Fruit fly (Drosophila melanogaster) whole organism, embryonic: ENCODE results near the gene osy.

Experiments used
- Atf3 ChIP-seq: fragments of 200-800 bp; sonication (Bioruptor generic); optimal IDR thresholded peaks from 3 replicates; lab custom pipeline; 2016; ENCODE audit warnings: missing biosample characterization, missing genetic modification characterization
- CG10366 ChIP-seq: fragments of 200-800 bp; sonication (Bioruptor generic); IDR thresholded peaks from 2 replicates; pipeline ENCODE4 v1.3.6; 2022; ENCODE audit warnings: missing biosample characterization, missing genetic modification characterization
- CG10431 ChIP-seq: fragments of 200-800 bp; sonication (Bioruptor generic); optimal IDR thresholded peaks from 3 replicates; lab custom pipeline; 2018; ENCODE audit warnings: missing biosample characterization, mild to moderate bottlenecking, missing genetic modification characterization
- CG10565 ChIP-seq: fragments of 200-800 bp; sonication (Bioruptor generic); optimal IDR thresholded peaks from 3 replicates; lab custom pipeline; 2016; ENCODE audit warnings: missing biosample characterization, mild to moderate bottlenecking, missing genetic modification characterization
- CG1233 ChIP-seq: fragments of 200-800 bp; sonication (Bioruptor generic); optimal IDR thresholded peaks from 4 replicates; lab custom pipeline; 2018; ENCODE audit warnings: missing biosample characterization, mild to moderate bottlenecking, missing genetic modification characterization
- CG12769 ChIP-seq: fragments of 200-800 bp; sonication (Bioruptor generic); optimal IDR thresholded peaks from 2 replicates; lab custom pipeline; 2019; ENCODE audit warnings: missing biosample characterization, mild to moderate bottlenecking, missing genetic modification characterization, moderate library complexity
- CG13424 ChIP-seq: fragments of 200-800 bp; sonication (Bioruptor generic); optimal IDR thresholded peaks from 2 replicates; lab custom pipeline; 2019; ENCODE audit warnings: missing biosample characterization, mild to moderate bottlenecking, missing genetic modification characterization, moderate library complexity
- CG13894 ChIP-seq: fragments of 200-800 bp; sonication (Bioruptor generic); optimal IDR thresholded peaks from 3 replicates; lab custom pipeline; 2018; ENCODE audit warnings: missing biosample characterization, mild to moderate bottlenecking, missing genetic modification characterization, moderate library complexity
- CG16863 ChIP-seq: fragments of 200-800 bp; sonication (Bioruptor generic); optimal IDR thresholded peaks from 3 replicates; lab custom pipeline; 2016; ENCODE audit warnings: missing biosample characterization, missing genetic modification characterization
- CG2120 ChIP-seq: fragments of 200-800 bp; sonication (Bioruptor generic); optimal IDR thresholded peaks from 3 replicates; lab custom pipeline; 2016; ENCODE audit warnings: missing biosample characterization, missing genetic modification characterization
- CG2889 ChIP-seq: fragments of 200-800 bp; sonication (Bioruptor generic); IDR thresholded peaks from 3 replicates; pipeline ENCODE4 v1.3.6; 2022; ENCODE audit warnings: missing biosample characterization, missing genetic modification characterization
- CG32532 ChIP-seq: fragments of 200-800 bp; sonication (Bioruptor generic); IDR thresholded peaks from 2 replicates; pipeline ENCODE4 v1.3.6; 2022; ENCODE audit warnings: missing biosample characterization, missing genetic modification characterization
- CG6813 ChIP-seq: fragments of 200-800 bp; sonication (Bioruptor generic); optimal IDR thresholded peaks from 2 replicates; lab custom pipeline; 2017; ENCODE audit warnings: missing biosample characterization, missing genetic modification characterization, mild to moderate bottlenecking, moderate library complexity, missing genetic modification reagents
- CG9215 ChIP-seq: fragments of 200-800 bp; sonication (Bioruptor generic); IDR thresholded peaks from 2 replicates; pipeline ENCODE4 v1.3.6; 2022; ENCODE audit warnings: missing biosample characterization, missing genetic modification characterization
- CG9727 ChIP-seq: fragments of 200-800 bp; sonication (Bioruptor generic); optimal IDR thresholded peaks from 3 replicates; lab custom pipeline; 2017; ENCODE audit warnings: missing biosample characterization, mild to moderate bottlenecking, missing genetic modification characterization
- CG9932 ChIP-seq: fragments of 200-800 bp; sonication (Bioruptor generic); IDR thresholded peaks from 2 replicates; pipeline ENCODE4 v1.3.6; 2022; ENCODE audit warnings: missing biosample characterization, missing genetic modification characterization
- Dad ChIP-seq: fragments of 200-800 bp; sonication (Bioruptor generic); optimal IDR thresholded peaks from 3 replicates; lab custom pipeline; 2016; ENCODE audit warnings: missing biosample characterization, missing genetic modification characterization
- Deaf1 ChIP-seq: fragments of 200-800 bp; optimal IDR thresholded peaks from 3 replicates; lab custom pipeline; 2019; ENCODE audit warnings: missing biosample characterization, mild to moderate bottlenecking, missing genetic modification characterization, moderate library complexity
- Dek ChIP-seq: fragments of 200-800 bp; sonication (Bioruptor generic); optimal IDR thresholded peaks from 3 replicates; lab custom pipeline; 2019; ENCODE audit warnings: missing biosample characterization, mild to moderate bottlenecking, missing genetic modification characterization, moderate library complexity
- Doc2 ChIP-seq: fragments of 200-800 bp; sonication (Bioruptor generic); IDR thresholded peaks from 2 replicates; pipeline ENCODE4 v1.3.6; 2022; ENCODE audit warnings: missing biosample characterization, missing genetic modification characterization
- Doc3 ChIP-seq: fragments of 200-800 bp; sonication (Bioruptor generic); IDR thresholded peaks from 3 replicates; pipeline ENCODE4 v1.3.6; 2022; ENCODE audit warnings: missing biosample characterization, missing genetic modification characterization; ENCODE audit not compliant: partially characterized antibody
- Drgx ChIP-seq: fragments of 200-800 bp; sonication (Bioruptor generic); IDR thresholded peaks from 2 replicates; pipeline ENCODE4 v1.3.6; 2022; ENCODE audit warnings: missing biosample characterization, missing genetic modification characterization
- Eip74EF ChIP-seq, 2 experiments: fragments of 200-800 bp in 1 of 2; fragments of >200 bp in 1 of 2; sonication (Bioruptor generic) in 1 of 2; optimal IDR thresholded peaks; 2 replicates each; lab custom pipeline; 2017 to 2019; ENCODE audit warnings: missing biosample characterization in 2 of 2, missing genetic modification characterization in 2 of 2, mild to moderate bottlenecking in 1 of 2, moderate library complexity in 1 of 2
- H2.0 ChIP-seq: fragments of 200-800 bp; sonication (Bioruptor generic); IDR thresholded peaks from 2 replicates; pipeline ENCODE4 v1.3.6; 2022; ENCODE audit warnings: missing biosample characterization, missing genetic modification characterization
- HHEX ChIP-seq: fragments of 200-800 bp; sonication (Bioruptor generic); optimal IDR thresholded peaks from 3 replicates; lab custom pipeline; 2017; ENCODE audit warnings: missing biosample characterization, mild to moderate bottlenecking, missing genetic modification characterization, missing genetic modification reagents
- Hsf ChIP-seq: fragments of 200-800 bp; sonication (Bioruptor generic); optimal IDR thresholded peaks from 3 replicates; lab custom pipeline; 2016; ENCODE audit warnings: missing biosample characterization, missing genetic modification characterization
- Med ChIP-seq: fragments of 200-800 bp; sonication (Bioruptor generic); peaks from one replicate; lab custom pipeline; 2016; ENCODE audit warnings: missing biosample characterization, missing genetic modification characterization, mild to moderate bottlenecking, inconsistent platforms, moderate library complexity
- Ptx1 ChIP-seq: fragments of 200-800 bp; sonication (Bioruptor generic); IDR thresholded peaks from 2 replicates; pipeline ENCODE4 v1.3.6; 2022; ENCODE audit warnings: missing biosample characterization, missing genetic modification characterization
- abd-A ChIP-seq: fragments of 200-800 bp; sonication (Bioruptor generic); optimal IDR thresholded peaks from 3 replicates; lab custom pipeline; 2019; ENCODE audit warnings: missing biosample characterization, mild to moderate bottlenecking, missing genetic modification characterization, moderate library complexity
- amos ChIP-seq: fragments of 200-800 bp; sonication (Bioruptor generic); IDR thresholded peaks from 2 replicates; pipeline ENCODE4 v1.3.6; 2022; ENCODE audit warnings: missing biosample characterization, missing genetic modification characterization; ENCODE audit not compliant: partially characterized antibody
- aop ChIP-seq: fragments of 200-800 bp; sonication (Bioruptor generic); IDR thresholded peaks from 2 replicates; pipeline ENCODE4 v1.3.6; 2022; ENCODE audit warnings: missing biosample characterization, missing genetic modification characterization
- bbx ChIP-seq: fragments of 200-800 bp; sonication (Bioruptor generic); IDR thresholded peaks from 2 replicates; pipeline ENCODE4 v1.3.6; 2022; ENCODE audit warnings: missing biosample characterization, missing genetic modification characterization; ENCODE audit not compliant: partially characterized antibody
- chif ChIP-seq, 2 experiments: fragments of 200-800 bp; sonication (Bioruptor generic); optimal IDR thresholded peaks; 3 replicates each; lab custom pipeline; 2016; ENCODE audit warnings: missing biosample characterization in 2 of 2, missing genetic modification characterization in 2 of 2
- ci ChIP-seq: fragments of 200-800 bp; sonication (Bioruptor generic); IDR thresholded peaks from 3 replicates; pipeline ENCODE4 v1.3.6; 2022; ENCODE audit warnings: missing biosample characterization, missing genetic modification characterization
- dmrt99B ChIP-seq: fragments of 200-800 bp; sonication (Bioruptor generic); optimal IDR thresholded peaks from 2 replicates; lab custom pipeline; 2018; ENCODE audit warnings: missing biosample characterization, mild to moderate bottlenecking, missing genetic modification characterization, moderate library complexity
- gcm ChIP-seq: fragments of 200-800 bp; sonication (Bioruptor generic); optimal IDR thresholded peaks from 2 replicates; lab custom pipeline; 2019; ENCODE audit warnings: missing biosample characterization, mild to moderate bottlenecking, missing genetic modification characterization, moderate library complexity
- klu ChIP-seq: fragments of 200-800 bp; sonication (Bioruptor generic); IDR thresholded peaks from 2 replicates; pipeline ENCODE4 v1.3.6; 2022; ENCODE audit warnings: missing biosample characterization, missing genetic modification characterization
- knrl ChIP-seq: fragments of 200-800 bp; sonication (Bioruptor generic); IDR thresholded peaks from 3 replicates; pipeline ENCODE4 v1.3.6; 2022; ENCODE audit warnings: missing biosample characterization, missing genetic modification characterization; ENCODE audit not compliant: partially characterized antibody
- mam ChIP-seq: fragments of 200-800 bp; sonication (Bioruptor generic); optimal IDR thresholded peaks from 3 replicates; lab custom pipeline; 2016; ENCODE audit warnings: missing biosample characterization, missing genetic modification characterization
- mld ChIP-seq: fragments of 200-800 bp; sonication (Bioruptor generic); IDR thresholded peaks from 3 replicates; pipeline ENCODE4 v1.3.6; 2022; ENCODE audit warnings: missing biosample characterization, missing genetic modification characterization; ENCODE audit not compliant: partially characterized antibody
- org-1 ChIP-seq: fragments of 200-800 bp; sonication (Bioruptor generic); optimal IDR thresholded peaks from 2 replicates; lab custom pipeline; 2017; ENCODE audit warnings: missing biosample characterization, missing genetic modification characterization
- p53 ChIP-seq: fragments of 200-800 bp; sonication (Bioruptor generic); optimal IDR thresholded peaks from 2 replicates; lab custom pipeline; 2016; ENCODE audit warnings: missing biosample characterization, missing genetic modification characterization
- ro ChIP-seq: fragments of 200-800 bp; sonication (Bioruptor generic); IDR thresholded peaks from 2 replicates; pipeline ENCODE4 v1.3.6; 2022; ENCODE audit warnings: missing biosample characterization, missing genetic modification characterization
- row ChIP-seq: fragments of 200-800 bp; sonication (Bioruptor generic); IDR thresholded peaks from 3 replicates; pipeline ENCODE4 v1.3.6; 2022; ENCODE audit warnings: missing biosample characterization, missing genetic modification characterization
- sd ChIP-seq: fragments of 200-800 bp; sonication (Bioruptor generic); optimal IDR thresholded peaks from 3 replicates; lab custom pipeline; 2018; ENCODE audit warnings: missing biosample characterization, mild to moderate bottlenecking, missing genetic modification characterization, moderate library complexity
- sisA ChIP-seq: fragments of 200-800 bp; sonication (Bioruptor generic); IDR thresholded peaks from 2 replicates; pipeline ENCODE4 v1.3.6; 2022; ENCODE audit warnings: missing biosample characterization, missing genetic modification characterization
- so ChIP-seq: fragments of 200-800 bp; sonication (Bioruptor generic); IDR thresholded peaks from 3 replicates; pipeline ENCODE4 v1.3.6; 2022; ENCODE audit warnings: missing biosample characterization, missing genetic modification characterization
- tap ChIP-seq: fragments of 200-800 bp; optimal IDR thresholded peaks from 3 replicates; lab custom pipeline; 2019; ENCODE audit warnings: missing biosample characterization, mild to moderate bottlenecking, missing genetic modification characterization, moderate library complexity
- zen2 ChIP-seq: fragments of 200-800 bp; sonication (Bioruptor generic); IDR thresholded peaks from 3 replicates; pipeline ENCODE4 v1.3.6; 2022; ENCODE audit warnings: missing biosample characterization, missing genetic modification characterization; ENCODE audit not compliant: partially characterized antibody

osy gene

DNA sequence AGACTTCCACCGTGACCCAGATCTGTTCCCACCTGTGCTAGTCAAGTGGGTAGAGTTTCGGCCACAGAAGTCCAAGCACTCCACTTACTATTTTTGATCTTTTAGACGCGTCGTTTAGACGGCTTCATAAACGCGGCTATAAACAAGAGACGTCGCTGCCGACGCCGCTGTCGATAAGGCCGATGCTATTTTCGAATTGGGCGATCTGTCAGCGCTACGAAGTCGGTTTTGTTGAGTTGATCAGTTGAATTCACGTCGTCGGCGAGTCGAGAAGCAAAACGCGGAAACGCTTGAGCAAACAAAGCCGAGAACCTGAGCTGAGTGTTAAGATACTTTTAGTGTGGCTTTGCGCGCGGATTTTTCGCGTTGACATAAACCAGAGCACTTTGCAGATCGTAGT lies at the start of gene osy (continued):
- peak; percentile 73 for TF ChIP-seq CG13894 (tag; lab: Kevin White, UChicago)
- peak; percentile 56 for TF ChIP-seq abd-A (tag; lab: Kevin White, UChicago)
- no peak for TF ChIP-seq Dad (GFP tag; lab: Kevin White, UChicago)
- TF ChIP-seq mld = no peak
- no peak for TF ChIP-seq so (GFP tag; lab: Robert Waterston, UW)
- peak; percentile 79 for TF ChIP-seq Deaf1 (tag; lab: Kevin White, UChicago)
- no peak for TF ChIP-seq bbx (GFP tag; lab: Robert Waterston, UW)
- no peak for TF ChIP-seq Doc2 (GFP tag; lab: Robert Waterston, UW)
- no peak for TF ChIP-seq Atf3 (GFP tag; lab: Kevin White, UChicago)
- TF ChIP-seq Eip74EF (GFP tag; optimal IDR thresholded peaks at IDR 0.05; lab: Kevin White, UChicago) = no peak
- no peak for TF ChIP-seq CG9932
- TF ChIP-seq amos (GFP tag; lab: Robert Waterston, UW) = peak; percentile 6; the same call in 1 of the 2 replicates
- no peak for TF ChIP-seq Dek (tag; lab: Kevin White, UChicago)
- TF ChIP-seq p53 (GFP tag; lab: Kevin White, UChicago) = no peak
- TF ChIP-seq, all 482 proteins: peak for 14

DNA sequence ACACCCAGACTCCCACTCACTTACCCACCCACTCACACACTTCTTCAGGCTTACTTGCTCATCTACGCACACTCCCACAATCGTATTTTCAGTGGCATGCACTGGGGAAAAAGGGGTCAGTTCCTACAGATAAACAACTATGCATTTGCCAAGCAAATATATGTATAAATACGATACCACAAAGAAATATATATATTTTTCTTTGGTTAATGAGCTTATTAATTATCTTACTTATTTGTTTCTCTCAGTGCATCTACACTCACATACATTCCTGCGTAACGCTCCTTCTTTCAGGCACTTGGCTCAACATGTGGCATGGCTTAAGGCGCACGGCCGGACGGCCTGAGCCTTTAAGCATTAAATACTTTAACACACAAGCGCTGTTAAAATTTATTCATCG lies 37.8 kb upstream of the osy start:
- TF ChIP-seq Drgx (GFP tag; lab: Robert Waterston, UW) (no peak), row (peak; percentile 73; the same call in 2 of the 3 replicates), klu (GFP tag; lab: Robert Waterston, UW) (no peak), chif (GFP tag; optimal IDR thresholded peaks at IDR 0.05; lab: Kevin White, UChicago) (no peak), CG32532 (GFP tag; lab: Robert Waterston, UW) (peak; percentile 59; the same call in 1 of the 2 replicates), mam (GFP tag; lab: Kevin White, UChicago) (peak; percentile 14), CG13424 (tag; lab: Kevin White, UChicago) (peak; percentile 51), CG9215 (0 out of 2 replicates have a peak, but pooled peaks have one; percentile 10), sisA (peak; percentile 43; the same call in 1 of the 2 replicates), CG12769 (tag; lab: Kevin White, UChicago) (peak; percentile 62), HHEX (GFP tag; lab: Kevin White, UChicago) (peak; percentile 51), CG10431 (GFP tag; lab: Kevin White, UChicago) (no peak), org-1 (GFP tag; lab: Kevin White, UChicago) (peak; percentile 35), CG10565 (GFP tag; lab: Kevin White, UChicago) (no peak), ro (GFP tag; lab: Robert Waterston, UW) (no peak), Hsf (peak; percentile 30), Doc3 (GFP tag; lab: Robert Waterston, UW) (no peak), CG2889 (GFP tag; lab: Robert Waterston, UW) (0 out of 3 replicates have a peak, but pooled peaks have one; percentile 31), CG6813 (GFP tag; lab: Kevin White, UChicago) (peak; percentile 16), CG2120 (peak; percentile 80), CG10366 (GFP tag; lab: Robert Waterston, UW) (peak; percentile 42; the same call in 1 of the 2 replicates), CG9727 (GFP tag; lab: Kevin White, UChicago) (peak; percentile 21), CG1233 (GFP tag; lab: Kevin White, UChicago) (peak; percentile 34), dmrt99B (tag; lab: Kevin White, UChicago) (peak; percentile 69), sd (tag; lab: Kevin White, UChicago) (peak; percentile 46), aop (GFP tag; lab: Robert Waterston, UW) (no peak), zen2 (GFP tag; lab: Robert Waterston, UW) (no peak), CG16863 (GFP tag; lab: Kevin White, UChicago) (no peak), knrl (no peak), Ptx1 (peak; percentile 66), Med (peak; percentile 78), H2.0 (peak; percentile 43; the same call in 1 of the 2 replicates), ci (no peak), gcm (no peak), tap (tag; lab: Kevin White, UChicago) (peak; percentile 36)
